Worm (Caenorhabditis elegans) whole organism, mixed stage, embryonic: ENCODE results near the gene melo-1.

Experiments
- M03D4.4 ChIP-seq: sonication (generic microtip); optimal IDR thresholded peaks from 2 replicates; lab custom pipeline; 2017; ENCODE audit warnings: mild to moderate bottlenecking, missing genetic modification characterization, missing compliant biosample characterization
- bed-3 ChIP-seq: fragments of 200-800 bp; sonication (Bioruptor generic); optimal IDR thresholded peaks from 3 replicates; lab custom pipeline; 2018; ENCODE audit warnings: mild to moderate bottlenecking, missing genetic modification characterization, moderate library complexity, missing compliant biosample characterization
- blmp-1 ChIP-seq: fragments of 150-350 bp; optimal IDR thresholded peaks from 2 replicates; lab custom pipeline; 2014; ENCODE audit warnings: missing biosample characterization, missing genetic modification characterization
- ceh-39 ChIP-seq: fragments of 150-350 bp; optimal IDR thresholded peaks from 2 replicates; lab custom pipeline; 2014; ENCODE audit warnings: missing biosample characterization, missing genetic modification characterization
- ceh-83 ChIP-seq: fragments of 200-800 bp; sonication (Bioruptor generic); optimal IDR thresholded peaks from 2 replicates; lab custom pipeline; 2018; ENCODE audit warnings: mild to moderate bottlenecking, missing genetic modification characterization, missing compliant biosample characterization
- ces-1 ChIP-seq: fragments of 150-350 bp; optimal IDR thresholded peaks from 2 replicates; lab custom pipeline; 2014; ENCODE audit warnings: missing biosample characterization, missing genetic modification reagents, missing genetic modification characterization
- cnd-1 ChIP-seq: fragments of 200-800 bp; sonication (Bioruptor generic); optimal IDR thresholded peaks from 2 replicates; lab custom pipeline; 2018; ENCODE audit warnings: mild to moderate bottlenecking, missing genetic modification characterization, missing compliant biosample characterization
- drap-1 ChIP-seq: fragments of 200-800 bp; sonication (Bioruptor generic); optimal IDR thresholded peaks from 3 replicates; lab custom pipeline; 2018; ENCODE audit warnings: mild to moderate bottlenecking, missing genetic modification characterization, missing compliant biosample characterization
- elt-1 ChIP-seq: sonication (generic microtip); optimal IDR thresholded peaks from 2 replicates; lab custom pipeline; 2017; ENCODE audit warnings: missing genetic modification characterization, mild to moderate bottlenecking, missing compliant biosample characterization, antibody characterized with exemption, moderate library complexity, borderline replicate concordance; ENCODE audit not compliant: insufficient read depth
- flh-1 ChIP-seq: fragments of 200-800 bp; sonication (Bioruptor generic); optimal IDR thresholded peaks from 2 replicates; lab custom pipeline; 2018; ENCODE audit warnings: mild to moderate bottlenecking, missing genetic modification characterization, moderate library complexity, missing compliant biosample characterization
- hlh-1 ChIP-seq: fragments of 150-350 bp; optimal IDR thresholded peaks from 2 replicates; lab custom pipeline; 2014; ENCODE audit warnings: missing biosample characterization, missing genetic modification reagents, missing genetic modification characterization
- lin-13 ChIP-seq: fragments of 150-350 bp; optimal IDR thresholded peaks from 2 replicates; lab custom pipeline; 2014; ENCODE audit warnings: missing biosample characterization, missing genetic modification characterization
- lin-32 ChIP-seq: fragments of 200-800 bp; sonication (Bioruptor generic); optimal IDR thresholded peaks from 2 replicates; lab custom pipeline; 2018; ENCODE audit warnings: mild to moderate bottlenecking, missing genetic modification characterization, missing compliant biosample characterization
- lsy-2 ChIP-seq: fragments of 150-350 bp; optimal IDR thresholded peaks from 2 replicates; lab custom pipeline; 2014; ENCODE audit warnings: missing biosample characterization, missing genetic modification characterization
- mab-5 ChIP-seq: fragments of 150-350 bp; optimal IDR thresholded peaks from 2 replicates; lab custom pipeline; 2014; ENCODE audit warnings: missing biosample characterization, missing genetic modification characterization
- mep-1 ChIP-seq: fragments of 150-350 bp; optimal IDR thresholded peaks from 2 replicates; lab custom pipeline; 2017; ENCODE audit warnings: missing biosample characterization, missing genetic modification reagents, missing genetic modification characterization, inconsistent platforms
- mls-2 ChIP-seq: sonication (generic microtip); optimal IDR thresholded peaks from 2 replicates; lab custom pipeline; 2016; ENCODE audit warnings: mild to moderate bottlenecking, missing genetic modification characterization, moderate library complexity, missing compliant biosample characterization
- nhr-12 ChIP-seq: fragments of 150-350 bp; optimal IDR thresholded peaks from 2 replicates; lab custom pipeline; 2014; ENCODE audit warnings: missing biosample characterization, missing genetic modification characterization
- nhr-2 ChIP-seq: fragments of 150-350 bp; optimal IDR thresholded peaks from 2 replicates; lab custom pipeline; 2014; ENCODE audit warnings: missing biosample characterization, missing genetic modification characterization
- nhr-237 ChIP-seq: fragments of 150-350 bp; optimal IDR thresholded peaks from 2 replicates; lab custom pipeline; 2014; ENCODE audit warnings: missing biosample characterization, missing genetic modification characterization
- nhr-28 ChIP-seq: fragments of 150-350 bp; optimal IDR thresholded peaks from 2 replicates; lab custom pipeline; 2014; ENCODE audit warnings: missing biosample characterization, missing genetic modification characterization
- nhr-76 ChIP-seq: sonication (generic microtip); optimal IDR thresholded peaks from 2 replicates; lab custom pipeline; 2017; ENCODE audit warnings: missing biosample characterization, missing genetic modification characterization
- pha-4 ChIP-seq: fragments of 150-350 bp; optimal IDR thresholded peaks from 2 replicates; lab custom pipeline; 2018; ENCODE audit warnings: missing biosample characterization, missing genetic modification reagents, missing genetic modification characterization
- snpc-4 ChIP-seq: fragments of 150-350 bp; optimal IDR thresholded peaks from 2 replicates; lab custom pipeline; 2014; ENCODE audit warnings: missing biosample characterization, missing genetic modification characterization
- sptf-1 ChIP-seq: sonication (generic microtip); optimal IDR thresholded peaks from 2 replicates; lab custom pipeline; 2017; ENCODE audit warnings: mild to moderate bottlenecking, missing genetic modification characterization, moderate library complexity, missing compliant biosample characterization
- tbx-8 ChIP-seq: fragments of 200-800 bp; sonication (Bioruptor generic); optimal IDR thresholded peaks from 2 replicates; lab custom pipeline; 2018; ENCODE audit warnings: mild to moderate bottlenecking, missing genetic modification characterization, moderate library complexity, missing compliant biosample characterization
- unc-120 ChIP-seq: sonication (generic microtip); optimal IDR thresholded peaks from 2 replicates; lab custom pipeline; 2017; ENCODE audit warnings: missing genetic modification characterization, missing compliant biosample characterization; ENCODE audit not compliant: poor library complexity, severe bottlenecking
- zip-8 ChIP-seq: fragments of 150-350 bp; optimal IDR thresholded peaks from 2 replicates; lab custom pipeline; 2014; ENCODE audit warnings: missing biosample characterization, missing genetic modification characterization
- ztf-11 ChIP-seq: fragments of 150-350 bp; optimal IDR thresholded peaks from 2 replicates; lab custom pipeline; 2014; ENCODE audit warnings: missing biosample characterization, missing genetic modification characterization

The melo-1 gene

DNA sequence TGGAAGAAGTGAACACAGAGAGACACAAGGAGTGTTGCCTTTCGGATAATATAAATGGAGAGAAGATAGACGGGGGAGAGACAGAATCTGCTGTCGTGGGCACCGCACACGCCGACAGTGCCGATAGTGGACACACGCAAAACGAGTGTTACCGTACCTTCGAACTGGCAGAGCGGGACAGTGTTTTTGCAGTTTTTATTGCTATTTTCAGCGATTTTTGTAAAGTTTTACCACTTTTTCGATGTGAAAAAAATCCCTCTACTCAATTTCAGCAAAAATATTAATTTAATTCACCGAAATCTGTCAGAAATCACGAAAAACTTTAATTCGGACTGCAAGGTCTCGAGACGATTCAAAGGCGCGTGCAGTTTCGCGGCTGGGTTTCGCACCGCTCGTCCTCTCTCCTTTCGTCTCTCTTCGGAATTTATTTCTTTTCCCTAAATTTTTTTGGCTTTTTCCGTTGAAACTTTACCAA is 38.1 kb downstream of the melo-1 start, which contains the start of gene sec-61.A:
TSS of gene sec-61.A (minus strand) at position 387 of the 475 bp plus-strand sequence.
- TF ChIP-seq ceh-83 (GFP tag; lab: Kevin White, UChicago) (peak; percentile 35), flh-1 (no peak), ces-1 (GFP tag; lab: Kevin White, UChicago) (peak; percentile 64), M03D4.4 (tag; lab: Kevin White, UChicago) (peak; percentile 61), hlh-1 (tag; lab: Kevin White, UChicago) (no peak), mep-1 (tag; lab: Kevin White, UChicago) (peak; percentile 35), lsy-2 (tag; lab: Kevin White, UChicago) (peak; percentile 97), pha-4 (tag; lab: Kevin White, UChicago) (no peak), unc-120 (tag; lab: Kevin White, UChicago) (peak; percentile 46), lin-13 (tag; lab: Kevin White, UChicago) (peak; percentile 68), elt-1 (tag; lab: Kevin White, UChicago) (no peak), cnd-1 (tag; lab: Kevin White, UChicago) (peak; percentile 46), snpc-4 (no peak), bed-3 (GFP tag; lab: Kevin White, UChicago) (no peak), blmp-1 (tag; lab: Kevin White, UChicago) (no peak), drap-1 (GFP tag; lab: Kevin White, UChicago) (peak; percentile 41), ztf-11 (tag; lab: Kevin White, UChicago) (no peak), sptf-1 (tag; lab: Kevin White, UChicago) (peak; percentile 49), ceh-39 (tag; lab: Kevin White, UChicago) (peak; percentile 69), tbx-8 (GFP tag; lab: Kevin White, UChicago) (no peak), nhr-237 (tag; lab: Kevin White, UChicago) (peak; percentile 83), mab-5 (tag; lab: Kevin White, UChicago) (no peak), nhr-12 (tag; lab: Kevin White, UChicago) (no peak)
- TF ChIP-seq, all 35 proteins: peak for 12

DNA sequence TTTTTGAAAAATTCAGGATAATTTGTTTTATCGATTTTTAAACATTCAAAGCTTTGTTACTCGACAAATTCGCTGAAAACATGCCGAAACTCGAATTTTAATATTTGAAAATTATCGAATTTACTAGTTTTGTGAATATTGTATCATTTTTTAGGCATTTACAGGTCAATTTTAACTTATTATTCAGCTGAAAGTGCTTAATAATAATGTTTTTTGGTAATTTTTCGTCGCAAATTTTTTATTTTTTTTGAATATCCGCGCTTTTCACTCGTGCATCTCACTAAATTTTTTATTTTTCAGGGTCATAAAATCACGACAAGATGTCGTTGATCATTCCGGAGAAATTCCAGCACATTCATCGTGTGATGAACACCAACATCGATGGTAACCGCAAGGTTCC is 38.5 kb downstream of the melo-1 start, which contains the start of gene rps-18:
TSS of gene rps-18 (plus strand) at position 301 of the 400 bp plus-strand sequence.
- TF ChIP-seq nhr-2 (tag; lab: Kevin White, UChicago): no peak
- TF ChIP-seq ces-1 (GFP tag; lab: Kevin White, UChicago): no peak
- TF ChIP-seq mls-2: no peak
- TF ChIP-seq zip-8: no peak
- TF ChIP-seq hlh-1 (tag; lab: Kevin White, UChicago): no peak
- TF ChIP-seq tbx-8 (GFP tag; lab: Kevin White, UChicago): no peak
- TF ChIP-seq lin-13 (tag; lab: Kevin White, UChicago): no peak
- TF ChIP-seq pha-4 (tag; lab: Kevin White, UChicago): no peak
- TF ChIP-seq cnd-1 (tag; lab: Kevin White, UChicago): no peak
- no peak for TF ChIP-seq lsy-2 (tag; lab: Kevin White, UChicago)
- TF ChIP-seq elt-1 (tag; lab: Kevin White, UChicago): no peak

DNA sequence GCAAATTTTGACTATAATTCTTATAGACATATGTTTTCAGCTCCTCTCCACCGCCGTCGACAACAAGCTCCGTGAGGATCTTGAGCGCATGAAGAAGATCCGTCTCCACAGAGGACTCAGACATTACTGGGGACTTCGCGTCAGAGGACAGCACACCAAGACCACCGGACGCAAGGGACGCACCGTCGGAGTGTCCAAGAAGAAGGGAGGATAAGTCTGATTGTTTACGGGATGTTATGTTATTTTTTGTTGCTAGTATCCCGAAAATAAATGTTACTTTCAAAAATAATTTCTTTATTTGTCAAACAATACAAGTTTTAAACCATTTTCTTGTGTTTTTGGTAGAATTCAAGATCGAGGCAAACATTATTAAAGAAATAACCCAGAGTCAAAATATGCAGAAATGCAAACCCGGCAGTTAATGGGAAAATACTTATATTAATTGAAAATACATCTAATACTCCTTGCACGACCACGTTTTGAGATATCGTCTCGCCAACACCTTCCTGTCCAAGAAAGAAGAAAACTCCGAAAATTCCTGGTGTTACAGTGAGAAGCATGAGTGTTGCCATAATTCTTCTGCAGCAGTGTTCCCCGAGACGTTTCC is 39.4 kb downstream of the melo-1 start:
- TF ChIP-seq ztf-11 (tag; lab: Kevin White, UChicago) (no peak), blmp-1 (tag; lab: Kevin White, UChicago) (no peak), mep-1 (tag; lab: Kevin White, UChicago) (no peak), cnd-1 (tag; lab: Kevin White, UChicago) (no peak), pha-4 (tag; lab: Kevin White, UChicago) (no peak), elt-1 (tag; lab: Kevin White, UChicago) (no peak), lin-13 (tag; lab: Kevin White, UChicago) (no peak)

DNA sequence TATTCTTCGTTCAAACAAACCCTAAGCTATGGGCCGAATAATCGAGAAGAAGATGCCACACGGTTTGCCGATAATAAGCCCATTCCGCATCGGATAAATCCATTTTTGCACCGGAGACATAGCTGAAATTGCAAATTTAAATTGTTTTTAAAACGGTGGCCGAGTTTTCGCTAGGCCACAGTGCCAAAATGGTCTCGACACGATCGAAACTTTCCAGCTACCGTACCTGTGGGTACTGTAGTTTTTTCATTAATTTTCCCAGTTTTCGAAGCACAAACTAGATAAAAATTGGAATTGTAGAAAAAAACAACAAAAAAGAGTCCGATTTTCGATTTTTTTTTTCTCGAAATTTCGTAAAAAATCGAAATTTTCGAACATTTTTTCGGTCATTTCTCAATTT is 41.4 kb downstream of the melo-1 start:
- TF ChIP-seq mab-5 (tag; lab: Kevin White, UChicago) (no peak), lin-32 (GFP tag; lab: Kevin White, UChicago) (no peak), nhr-28 (no peak), nhr-76 (no peak), drap-1 (GFP tag; lab: Kevin White, UChicago) (no peak), sptf-1 (tag; lab: Kevin White, UChicago) (no peak), ztf-11 (tag; lab: Kevin White, UChicago) (no peak), bed-3 (GFP tag; lab: Kevin White, UChicago) (no peak), pha-4 (tag; lab: Kevin White, UChicago) (no peak), unc-120 (tag; lab: Kevin White, UChicago) (no peak), M03D4.4 (tag; lab: Kevin White, UChicago) (no peak), mls-2 (no peak), nhr-12 (tag; lab: Kevin White, UChicago) (no peak)
